Worm (Caenorhabditis elegans) whole organism, L1 larva: ENCODE measurements around the gene trcs-1.

Experiments
- aha-1 ChIP-seq: fragments of 150-350 bp; optimal IDR thresholded peaks from 2 replicates; lab custom pipeline; 2014; ENCODE audit warnings: missing biosample characterization, missing genetic modification characterization
- aly-2 ChIP-seq: fragments of 150-350 bp; optimal IDR thresholded peaks from 2 replicates; lab custom pipeline; 2014; ENCODE audit warnings: missing biosample characterization, missing genetic modification characterization
- elt-2 ChIP-seq: sonication (generic microtip); optimal IDR thresholded peaks from 2 replicates; lab custom pipeline; 2016; ENCODE audit warnings: missing genetic modification characterization, mild to moderate bottlenecking, inconsistent platforms, missing compliant biosample characterization, missing genetic modification reagents
- grh-1 ChIP-seq: fragments of 200-800 bp; sonication (Bioruptor generic); IDR thresholded peaks from 2 replicates; pipeline ENCODE4 v1.3.6; 2022; ENCODE audit warnings: missing genetic modification reagents, missing genetic modification characterization, missing compliant biosample characterization
- lin-13 ChIP-seq: fragments of 150-350 bp; optimal IDR thresholded peaks from 2 replicates; lab custom pipeline; 2014; ENCODE audit warnings: missing biosample characterization, missing genetic modification reagents, missing genetic modification characterization
- nhr-11 ChIP-seq: fragments of 150-350 bp; optimal IDR thresholded peaks from 2 replicates; lab custom pipeline; 2014; ENCODE audit warnings: missing biosample characterization, missing genetic modification characterization
- nhr-19 ChIP-seq: fragments of 200-800 bp; sonication (Bioruptor generic); conservative IDR thresholded peaks from 2 replicates; pipeline ENCODE4 v1.3.6; 2022; ENCODE audit warnings: missing genetic modification characterization, missing compliant biosample characterization
- nhr-76 ChIP-seq: sonication (generic microtip); optimal IDR thresholded peaks from 2 replicates; lab custom pipeline; 2017; ENCODE audit warnings: missing biosample characterization, missing genetic modification characterization
- pag-3 ChIP-seq: sonication (generic microtip); optimal IDR thresholded peaks from 2 replicates; lab custom pipeline; 2017; ENCODE audit warnings: missing genetic modification characterization, mild to moderate bottlenecking, missing compliant biosample characterization, antibody characterized with exemption, borderline replicate concordance; ENCODE audit not compliant: insufficient read depth
- skn-1 ChIP-seq: fragments of 150-350 bp; optimal IDR thresholded peaks from 2 replicates; lab custom pipeline; 2014; ENCODE audit warnings: missing biosample characterization, missing genetic modification characterization
- tbx-2 ChIP-seq: sonication (generic microtip); optimal IDR thresholded peaks from 2 replicates; lab custom pipeline; 2016; ENCODE audit warnings: missing genetic modification characterization, missing compliant biosample characterization
- unc-130 ChIP-seq: fragments of 150-350 bp; optimal IDR thresholded peaks from 2 replicates; lab custom pipeline; 2017; ENCODE audit warnings: missing biosample characterization, missing genetic modification characterization, inconsistent platforms
- unc-62 ChIP-seq: fragments of 150-350 bp; optimal IDR thresholded peaks from 2 replicates; lab custom pipeline; 2014; ENCODE audit warnings: missing biosample characterization, missing genetic modification reagents, missing genetic modification characterization
- ztf-11 ChIP-seq, 2 experiments: sonication (generic microtip); optimal IDR thresholded peaks; 2 replicates each; lab custom pipeline; 2016 to 2017; ENCODE audit warnings: missing genetic modification characterization in 2 of 2, missing biosample characterization in 1 of 2, missing compliant biosample characterization in 1 of 2

DNA sequence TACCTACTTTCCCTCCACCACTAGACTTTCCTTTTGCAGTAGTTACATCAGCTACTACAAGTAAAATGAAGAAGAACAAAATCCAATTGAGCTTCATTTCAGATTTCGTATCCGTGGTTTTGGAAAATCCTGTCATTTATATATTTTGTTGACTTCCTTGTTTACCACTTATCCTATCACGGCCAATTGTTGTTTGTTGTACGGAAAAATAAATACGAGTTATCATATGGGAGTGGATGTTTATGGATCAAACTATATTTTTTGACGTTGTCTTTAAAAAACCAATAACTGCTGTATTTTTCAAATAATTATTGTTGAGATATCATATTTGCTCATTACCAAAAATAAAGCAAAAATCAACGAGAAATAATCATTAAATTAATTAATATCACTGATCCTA is 34.6 kb upstream of the trcs-1 start, which contains the start of gene W09C2.9:
- TF ChIP-seq aly-2 (tag; lab: Kevin White, UChicago) (no peak), skn-1 (tag; lab: Kevin White, UChicago) (no peak), pag-3 (tag; lab: Kevin White, UChicago) (no peak), aha-1 (tag; lab: Kevin White, UChicago) (no peak), nhr-11 (no peak), nhr-76 (tag; lab: Kevin White, UChicago) (no peak), elt-2 (tag; lab: Kevin White, UChicago) (no peak), nhr-19 (GFP tag; lab: Robert Waterston, UW) (no peak), tbx-2 (no peak), unc-130 (tag; lab: Kevin White, UChicago) (no peak), unc-62 (GFP tag; lab: Kevin White, UChicago) (no peak), lin-13 (GFP tag; lab: Kevin White, UChicago) (no peak), ztf-11 (tag; optimal IDR thresholded peaks at IDR 0.05; lab: Kevin White, UChicago) (no peak), grh-1 (GFP tag; lab: Robert Waterston, UW) (no peak)
